Worm (Caenorhabditis elegans): ENCODE results near the gene idpp-16.

The idpp-16 gene

ce11 chrV:11641298-11641787 lies 35.0 kb upstream of the idpp-16 start (continued):
- TF ChIP-seq ceh-90 (tag; optimal IDR thresholded peaks at IDR 0.05): no peak
- peak; percentile 68 for TF ChIP-seq unc-86 (tag; optimal IDR thresholded peaks at IDR 0.05)
- TF ChIP-seq Y116A8C.19 (tag; optimal IDR thresholded peaks at IDR 0.05; ENCODE audit: borderline replicate concordance): no peak
- TF ChIP-seq lsy-2 (tag; optimal IDR thresholded peaks at IDR 0.05): peak; percentile 57 to 74
- TF ChIP-seq blmp-1 (tag; optimal IDR thresholded peaks at IDR 0.05): no peak
- no peak for TF ChIP-seq sptf-1 (tag; optimal IDR thresholded peaks at IDR 0.05)
- TF ChIP-seq efl-3 (GFP tag; optimal IDR thresholded peaks at IDR 0.05): no peak
- peak; percentile 64 for TF ChIP-seq dsc-1 (tag; optimal IDR thresholded peaks at IDR 0.05)
- TF ChIP-seq hlh-17 (GFP tag; optimal IDR thresholded peaks at IDR 0.05; ENCODE audit: borderline replicate concordance): no peak
- peak; percentile 44 for TF ChIP-seq snu-23 (GFP tag; optimal IDR thresholded peaks at IDR 0.05)
- TF ChIP-seq rnt-1 (tag; optimal IDR thresholded peaks at IDR 0.05): peak; percentile 37
- peak; percentile 46 for TF ChIP-seq tbx-2 (tag; optimal IDR thresholded peaks at IDR 0.05)
- TF ChIP-seq egl-27 (tag; optimal IDR thresholded peaks at IDR 0.05): no peak
- no peak for TF ChIP-seq hlh-4 (tag; optimal IDR thresholded peaks at IDR 0.05)
- no peak for TF ChIP-seq elt-2 (tag; optimal IDR thresholded peaks at IDR 0.05)
- no peak for TF ChIP-seq unc-98 (GFP tag; IDR thresholded peaks at IDR 0.05)
- no peak for TF ChIP-seq aly-2 (tag; optimal IDR thresholded peaks at IDR 0.05)
- TF ChIP-seq ama-1 (optimal IDR thresholded peaks at IDR 0.05): no peak
- peak; percentile 93 for TF ChIP-seq lin-14 (GFP tag; optimal IDR thresholded peaks at IDR 0.05)
- no peak for TF ChIP-seq nhr-28 (tag; optimal IDR thresholded peaks at IDR 0.05)
- TF ChIP-seq nhr-11 (tag; optimal IDR thresholded peaks at IDR 0.05): no peak
- TF ChIP-seq zag-1 (tag; optimal IDR thresholded peaks at IDR 0.05): no peak
- no peak for TF ChIP-seq alr-1 (tag; optimal IDR thresholded peaks at IDR 0.05; ENCODE audit: borderline replicate concordance)
- TF ChIP-seq C34B4.2 (tag; optimal IDR thresholded peaks at IDR 0.05): no peak
- no peak for TF ChIP-seq hpl-2 (GFP tag; optimal IDR thresholded peaks at IDR 0.05)
- peak; percentile 32 for TF ChIP-seq mef-2 (tag; optimal IDR thresholded peaks at IDR 0.05)
- TF ChIP-seq unc-30 (tag; optimal IDR thresholded peaks at IDR 0.05): no peak
- peak; percentile 58 for TF ChIP-seq ceh-63 (GFP tag; optimal IDR thresholded peaks at IDR 0.05)
- no peak for TF ChIP-seq F16B12.6 (tag; optimal IDR thresholded peaks at IDR 0.05)
- TF ChIP-seq nhr-20 (tag; optimal IDR thresholded peaks at IDR 0.05): no peak
- TF ChIP-seq fkh-4 (tag; optimal IDR thresholded peaks at IDR 0.05; ENCODE audit: borderline replicate concordance): no peak
- peak; percentile 12 for TF ChIP-seq ztf-4 (tag; optimal IDR thresholded peaks at IDR 0.05)
- peak in 1 of 3 experiments; percentile 35 for TF ChIP-seq dpl-1 (GFP tag; optimal IDR thresholded peaks at IDR 0.05)
- TF ChIP-seq nhr-76 (tag; optimal IDR thresholded peaks at IDR 0.05): no peak
- TF ChIP-seq vab-15 (tag; optimal IDR thresholded peaks at IDR 0.05): no peak
- TF ChIP-seq ztf-11 (tag; optimal IDR thresholded peaks at IDR 0.05): peak in 1 of 2 experiments; percentile 44
- no peak for TF ChIP-seq C04F5.9 (tag; optimal IDR thresholded peaks at IDR 0.05)
- no peak for TF ChIP-seq skn-1 (tag; optimal IDR thresholded peaks at IDR 0.05)
- no peak for TF ChIP-seq unc-130 (tag; optimal IDR thresholded peaks at IDR 0.05)
- TF ChIP-seq ceh-82 (tag; optimal IDR thresholded peaks at IDR 0.05): peak in 2 of 3 experiments; percentile 28 to 49
- peak; percentile 26 for TF ChIP-seq xbp-1 (tag; optimal IDR thresholded peaks at IDR 0.05)
- no peak for TF ChIP-seq sup-37 (GFP tag; optimal IDR thresholded peaks at IDR 0.05)
- no peak for TF ChIP-seq fos-1 (tag; optimal IDR thresholded peaks at IDR 0.05)
- no peak for TF ChIP-seq tlp-1 (tag; optimal IDR thresholded peaks at IDR 0.05)
- no peak for TF ChIP-seq nhr-12 (tag; optimal IDR thresholded peaks at IDR 0.05)
- TF ChIP-seq nhr-71 (tag; optimal IDR thresholded peaks at IDR 0.05): peak; percentile 72
- TF ChIP-seq lin-35 (GFP tag; optimal IDR thresholded peaks at IDR 0.05): peak in 1 of 2 experiments; percentile 33
- no peak for TF ChIP-seq nhr-90 (tag; optimal IDR thresholded peaks at IDR 0.05; ENCODE audit: poor library complexity)
- TF ChIP-seq nhr-77 (tag; optimal IDR thresholded peaks at IDR 0.05): peak; percentile 13
- TF ChIP-seq unc-62 (GFP tag; optimal IDR thresholded peaks at IDR 0.05): no peak
- peak; percentile 94 for TF ChIP-seq fkh-10 (GFP tag; optimal IDR thresholded peaks at IDR 0.05)
- peak; percentile 10 for TF ChIP-seq lin-13 (GFP tag; optimal IDR thresholded peaks at IDR 0.05)
- no peak for TF ChIP-seq C16A3.4 (tag; optimal IDR thresholded peaks at IDR 0.05)
- TF ChIP-seq ceh-88 (GFP tag; IDR thresholded peaks at IDR 0.05): no peak

Data from whole organism, L1 larva.